Worm (Caenorhabditis elegans) whole organism, L4/young adult: ENCODE measurements around the gene C08F11.10.
"Not testable (repeated sequence)": the region's sequence is repeated elsewhere in the genome, so short reads cannot be mapped to it uniquely, and the experiment has no call there.

Experiments used
- W03F9.2 ChIP-seq: fragments of 150-350 bp; optimal IDR thresholded peaks from 2 replicates; lab custom pipeline; 2014; ENCODE audit warnings: missing biosample characterization, missing genetic modification characterization
- dao-5 ChIP-seq: sonication (generic microtip); optimal IDR thresholded peaks from 2 replicates; lab custom pipeline; 2016; ENCODE audit warnings: missing genotype, missing genetic modification characterization, moderate library complexity, missing compliant biosample characterization
- him-1 ChIP-seq: sonication (generic microtip); optimal IDR thresholded peaks from 2 replicates; lab custom pipeline; 2016; ENCODE audit warnings: missing genotype, missing genetic modification reagents, missing genetic modification characterization, missing compliant biosample characterization

C08F11.10 gene

DNA sequence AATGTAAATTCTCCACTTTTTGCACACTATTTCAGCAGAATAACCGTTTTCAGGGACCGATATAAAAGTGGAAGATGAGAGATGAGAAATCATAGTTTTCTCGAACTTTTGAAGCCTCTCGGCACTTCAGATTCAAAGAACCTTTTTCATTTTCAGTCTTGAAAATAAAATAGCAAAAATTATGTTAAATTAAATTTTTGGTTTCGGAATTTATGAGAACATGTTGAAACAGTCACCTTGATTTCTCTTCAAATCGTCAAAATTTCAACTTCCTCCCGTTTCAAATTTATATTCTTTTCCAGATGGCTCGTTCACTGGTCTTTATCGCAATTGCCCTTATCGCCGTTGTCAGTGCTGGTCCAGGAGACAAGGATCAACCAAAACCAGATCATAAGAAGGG lies 29.6 kb upstream of the C08F11.10 start, which contains the start of gene srlf-26:
Gene srlf-26 (plus strand): TSS at position 301 of the 400 bp plus-strand sequence.
- TF ChIP-seq him-1 (tag; lab: Kevin White, UChicago) (no peak), dao-5 (no peak), W03F9.2 (tag; lab: Kevin White, UChicago) (no peak)

DNA sequence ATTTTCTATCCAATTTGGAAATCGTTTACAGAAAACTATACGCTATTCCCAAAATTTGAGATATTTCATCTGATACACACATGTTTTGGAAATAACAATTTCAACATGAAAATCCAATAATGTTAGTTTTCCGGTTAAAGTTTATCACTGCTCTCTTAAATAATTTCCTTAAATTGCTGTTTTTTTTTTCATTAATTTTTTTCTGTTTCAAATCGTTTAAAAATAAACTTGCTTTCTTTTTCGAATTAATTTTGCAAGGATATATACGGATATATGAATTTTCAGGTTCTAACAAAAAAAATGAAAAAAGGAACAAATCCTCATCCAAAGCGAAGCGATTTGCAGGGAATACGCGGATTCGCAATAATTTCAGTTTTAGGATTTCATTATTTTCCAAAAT lies 24.5 kb upstream of the C08F11.10 start, which contains the start of gene oac-48:
Gene oac-48 (plus strand): TSS at position 301 of the 400 bp plus-strand sequence.
- no peak for TF ChIP-seq him-1 (tag; lab: Kevin White, UChicago)
- no peak for TF ChIP-seq dao-5
- no peak for TF ChIP-seq W03F9.2 (tag; lab: Kevin White, UChicago)

DNA sequence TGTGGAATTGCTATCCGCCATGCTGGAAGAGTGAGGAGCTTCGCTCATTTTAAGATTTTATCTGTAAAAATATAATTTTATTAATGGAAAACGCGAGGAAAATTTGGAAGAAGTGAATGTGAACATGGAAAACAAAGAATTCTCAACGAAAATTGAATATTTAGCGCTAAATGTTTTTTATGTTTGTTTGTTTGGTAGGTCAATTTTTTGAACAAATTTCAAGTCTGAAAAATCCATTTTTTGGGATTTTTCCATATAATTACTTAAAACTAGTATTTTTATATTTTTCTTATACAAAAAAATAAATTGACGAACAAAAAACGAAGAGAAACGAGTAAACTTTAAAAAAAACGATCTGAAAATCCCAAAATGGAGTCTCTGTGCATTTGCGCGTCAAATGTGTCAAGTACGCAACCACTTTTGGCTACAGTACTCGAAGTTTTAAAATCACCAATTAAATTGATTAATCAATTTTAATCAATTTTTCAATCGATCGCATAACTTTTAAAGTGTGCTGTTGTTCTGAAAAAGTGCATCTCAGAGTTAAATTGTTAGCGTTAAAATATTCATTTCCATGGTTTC lies 17.9 kb upstream of the C08F11.10 start, which contains the start of gene fbxa-215:
Gene fbxa-215 (minus strand): TSS at position 61 of the 582 bp plus-strand sequence.
- TF ChIP-seq him-1 (tag; lab: Kevin White, UChicago), result no peak
- no peak for TF ChIP-seq W03F9.2 (tag; lab: Kevin White, UChicago)
- no peak for TF ChIP-seq dao-5

DNA sequence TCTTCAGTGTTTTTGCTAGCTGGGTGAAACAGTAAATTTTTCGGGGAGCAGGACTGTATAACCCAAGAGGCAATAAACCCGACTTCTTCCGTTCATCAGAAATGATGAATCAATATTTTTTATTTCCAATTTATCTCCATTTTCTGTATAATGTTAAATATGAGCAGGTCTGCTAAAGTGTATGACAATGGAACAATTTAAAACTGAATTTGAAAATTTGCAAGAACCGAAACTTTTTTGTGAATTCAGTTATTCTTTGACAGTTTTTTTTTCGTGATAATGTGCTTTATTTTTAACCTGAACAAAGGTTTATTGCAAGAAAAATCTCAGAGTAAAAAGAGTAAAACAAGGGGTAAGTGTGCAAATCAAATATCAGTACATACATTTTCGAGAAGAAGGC lies 16.0 kb upstream of the C08F11.10 start:
- no peak for TF ChIP-seq him-1 (tag; lab: Kevin White, UChicago)
- TF ChIP-seq W03F9.2 (tag; lab: Kevin White, UChicago), result no peak
- no peak for TF ChIP-seq dao-5

DNA sequence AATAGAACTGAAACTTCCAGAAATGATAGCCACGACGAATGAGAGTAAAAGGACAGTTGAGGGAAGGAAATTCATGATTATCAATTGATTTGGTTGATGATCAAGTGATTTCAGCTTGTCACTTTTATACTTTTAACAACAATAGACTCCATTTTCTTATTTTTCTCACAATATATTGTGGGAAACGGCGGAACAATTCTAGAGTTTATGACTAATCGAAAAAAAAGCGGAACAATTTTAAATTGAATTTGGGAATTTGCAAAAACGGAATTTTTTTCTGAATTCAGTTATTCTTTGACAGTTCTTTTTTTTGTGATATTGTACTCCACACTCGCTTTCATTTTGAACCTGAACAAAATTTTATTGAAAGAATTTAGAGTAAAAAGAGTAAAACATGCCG lies 15.1 kb upstream of the C08F11.10 start, which contains the start of gene Y45F10C.4:
Gene Y45F10C.4 (minus strand): TSS at position 101 of the 400 bp plus-strand sequence.
- TF ChIP-seq him-1 (tag; lab: Kevin White, UChicago), result no peak
- TF ChIP-seq W03F9.2 (tag; lab: Kevin White, UChicago), result no peak
- TF ChIP-seq dao-5, result no peak

DNA sequence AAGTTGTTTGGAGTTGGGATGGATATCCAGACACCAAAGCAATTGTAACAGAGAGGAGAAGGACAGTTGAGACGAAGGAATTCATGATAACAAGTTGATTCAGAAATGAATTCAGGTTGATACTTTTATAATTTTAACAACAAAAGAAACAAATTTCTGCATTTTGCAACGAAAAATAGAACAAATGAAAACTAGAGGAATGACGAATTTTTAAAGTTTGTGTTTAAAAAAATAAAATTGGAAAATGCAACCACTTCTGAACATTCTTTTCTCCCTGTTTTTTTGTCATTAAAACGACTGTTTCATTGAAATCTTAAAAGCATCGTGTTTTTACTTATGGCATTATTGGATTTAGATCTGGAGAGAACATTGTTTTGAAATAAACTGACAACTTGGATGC lies 13.5 kb upstream of the C08F11.10 start, which contains the start of gene Y45F10C.2:
Gene Y45F10C.2 (minus strand): TSS at position 101 of the 400 bp plus-strand sequence.
- not testable (repeated sequence) for TF ChIP-seq dao-5; W03F9.2 (tag; lab: Kevin White, UChicago); him-1 (tag; lab: Kevin White, UChicago)

DNA sequence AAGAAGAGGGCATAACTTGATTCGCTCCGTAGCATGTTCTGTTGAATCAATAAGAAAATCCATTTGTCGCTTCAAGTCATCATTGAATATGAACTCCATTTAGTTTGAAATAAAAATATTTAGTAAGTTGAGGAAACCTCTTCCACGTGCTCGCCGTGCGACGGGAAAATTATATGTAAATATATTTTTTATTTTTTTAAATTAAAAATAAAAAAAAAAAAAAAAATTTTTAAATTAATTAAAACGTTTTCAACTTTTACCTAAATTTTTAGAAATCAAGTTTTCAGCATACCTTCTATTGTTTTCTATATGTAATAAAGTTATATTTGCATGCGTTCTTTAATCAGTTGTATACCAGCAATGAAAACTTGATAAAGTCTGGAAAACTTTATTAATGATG lies 10.4 kb upstream of the C08F11.10 start, which contains the start of gene Y45F10C.1:
Gene Y45F10C.1 (minus strand): TSS at position 101 of the 400 bp plus-strand sequence.
- not testable (repeated sequence) for TF ChIP-seq him-1 (tag; lab: Kevin White, UChicago); W03F9.2 (tag; lab: Kevin White, UChicago); dao-5

DNA sequence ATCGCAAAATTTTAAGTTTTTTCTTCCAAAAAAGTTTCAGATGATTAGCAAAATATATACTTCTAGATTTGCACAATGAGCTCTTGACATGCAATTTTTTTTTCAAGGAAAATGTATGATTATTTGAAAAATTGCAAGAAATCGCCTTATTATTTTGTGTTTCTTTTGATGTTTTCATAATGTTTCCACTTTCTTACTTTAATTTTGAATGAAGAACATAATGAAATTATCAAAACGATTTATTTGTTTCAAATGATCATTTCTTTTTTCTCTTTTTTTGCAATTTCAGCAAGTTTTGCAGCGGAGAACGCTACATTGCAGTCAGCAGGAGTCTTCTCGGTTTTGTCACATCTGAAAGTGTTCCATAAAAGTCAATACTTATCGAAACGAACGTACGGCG lies 3.0 kb upstream of the C08F11.10 start, which contains the start of gene Y45F10C.6:
Gene Y45F10C.6 (plus strand): TSS at position 301 of the 400 bp plus-strand sequence.
- TF ChIP-seq dao-5; him-1 (tag; lab: Kevin White, UChicago); W03F9.2 (tag; lab: Kevin White, UChicago): not testable (repeated sequence)

DNA sequence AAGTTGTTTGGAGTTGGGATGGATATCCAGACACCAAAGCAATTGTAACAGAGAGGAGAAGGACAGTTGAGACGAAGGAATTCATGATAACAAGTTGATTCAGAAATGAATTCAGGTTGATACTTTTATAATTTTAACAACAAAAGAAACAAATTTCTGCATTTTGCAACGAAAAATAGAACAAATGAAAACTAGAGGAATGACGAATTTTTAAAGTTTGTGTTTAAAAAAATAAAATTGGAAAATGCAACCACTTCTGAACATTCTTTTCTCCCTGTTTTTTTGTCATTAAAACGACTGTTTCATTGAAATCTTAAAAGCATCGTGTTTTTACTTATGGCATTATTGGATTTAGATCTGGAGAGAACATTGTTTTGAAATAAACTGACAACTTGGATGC lies 2.4 kb upstream of the C08F11.10 start, which contains the start of gene C08F11.12:
Gene C08F11.12 (minus strand): TSS at position 101 of the 400 bp plus-strand sequence.
- TF ChIP-seq W03F9.2 (tag; lab: Kevin White, UChicago); him-1 (tag; lab: Kevin White, UChicago); dao-5: not testable (repeated sequence)

DNA sequence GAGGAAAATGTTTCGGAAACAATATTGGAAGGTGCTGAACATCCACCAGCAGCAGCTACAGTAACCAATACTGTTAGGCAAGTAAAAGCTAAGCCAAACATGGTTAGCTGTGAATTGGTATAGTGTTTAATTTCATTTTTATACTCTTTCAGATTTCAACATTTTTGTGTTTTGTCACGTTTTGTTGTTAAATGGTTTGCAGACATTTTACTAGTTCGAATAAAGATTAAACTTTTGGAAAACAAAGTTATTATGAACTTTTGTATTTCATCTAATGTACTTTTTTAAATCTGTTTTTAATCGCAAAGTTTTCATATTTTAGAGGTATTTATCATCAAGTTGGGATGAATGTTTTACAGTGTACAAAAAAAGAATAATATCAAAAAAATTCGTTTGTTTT lies 1.2 kb upstream of the C08F11.10 start, which contains the start of gene C08F11.17:
Gene C08F11.17 (minus strand): TSS at position 101 of the 400 bp plus-strand sequence.
- no peak for TF ChIP-seq him-1 (tag; lab: Kevin White, UChicago)

DNA sequence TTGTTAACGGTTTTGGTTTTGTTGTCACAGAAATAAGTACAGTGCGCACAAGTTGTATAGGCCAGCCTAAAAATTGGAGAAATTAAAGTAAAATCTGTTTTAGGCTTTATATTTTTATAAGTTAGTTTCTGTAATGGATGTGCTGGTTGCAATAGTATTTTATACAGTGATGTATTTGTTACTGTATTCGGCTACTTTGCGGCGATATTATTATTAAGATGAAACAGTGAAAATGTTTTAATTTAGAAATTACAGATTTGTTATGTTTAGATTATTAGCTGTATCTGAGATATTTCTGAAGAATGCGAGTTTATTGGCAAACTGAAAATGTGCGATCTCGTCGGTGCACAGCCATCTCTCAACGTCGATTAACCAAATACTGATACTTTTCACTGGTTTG lies 1.5 kb downstream of the C08F11.10 start, which contains the start of gene ule-4:
Gene ule-4 (minus strand): TSS at position 101 of the 400 bp plus-strand sequence.
- TF ChIP-seq W03F9.2 (tag; lab: Kevin White, UChicago) (no peak), dao-5 (no peak), him-1 (tag; lab: Kevin White, UChicago) (no peak)

DNA sequence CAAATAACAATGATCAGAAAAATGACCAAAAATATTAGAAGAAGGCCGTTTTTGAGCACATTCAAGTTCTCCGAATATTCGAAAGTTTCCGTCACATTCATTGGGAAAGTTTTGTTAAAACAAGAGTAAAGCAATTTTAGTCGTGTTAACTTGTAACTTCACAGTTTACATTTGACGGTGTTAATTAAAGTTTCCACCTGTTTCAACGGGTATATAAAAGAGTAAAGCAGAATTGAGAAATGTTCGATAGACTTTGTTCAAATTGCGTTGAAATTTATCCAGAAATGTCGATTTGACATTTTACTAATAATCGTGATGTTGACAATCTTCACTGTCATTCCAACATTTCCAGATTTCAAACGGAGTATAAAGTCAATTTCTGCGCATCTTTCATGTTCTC lies 3.2 kb downstream of the C08F11.10 start, which contains the start of gene srz-29:
Gene srz-29 (minus strand): TSS at position 101 of the 400 bp plus-strand sequence.
- TF ChIP-seq dao-5 (no peak), him-1 (tag; lab: Kevin White, UChicago) (no peak), W03F9.2 (tag; lab: Kevin White, UChicago) (no peak)

DNA sequence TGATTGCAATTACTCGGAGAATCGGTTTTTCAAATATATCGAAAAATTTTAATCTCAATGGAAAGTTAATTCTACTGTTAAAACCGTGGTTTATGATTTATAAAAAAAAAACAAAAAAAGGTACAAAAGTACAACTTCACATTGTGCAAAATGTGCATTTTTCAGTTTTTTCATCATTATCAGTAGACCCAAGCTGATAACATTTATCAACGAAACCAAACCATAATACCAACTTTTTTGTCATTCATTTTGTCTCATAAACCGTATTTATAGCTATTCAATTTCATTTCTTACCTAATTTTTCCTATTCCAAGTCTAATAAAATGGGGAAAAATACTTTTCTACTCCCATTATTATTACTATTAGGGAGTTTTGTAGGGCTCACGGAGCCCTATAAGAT lies 10.0 kb downstream of the C08F11.10 start, which contains the start of gene ugt-22:
Gene ugt-22 (plus strand): TSS at position 234 of the 400 bp plus-strand sequence.
- TF ChIP-seq dao-5, result no peak
- no peak for TF ChIP-seq W03F9.2 (tag; lab: Kevin White, UChicago)
- TF ChIP-seq him-1 (tag; lab: Kevin White, UChicago), result no peak

DNA sequence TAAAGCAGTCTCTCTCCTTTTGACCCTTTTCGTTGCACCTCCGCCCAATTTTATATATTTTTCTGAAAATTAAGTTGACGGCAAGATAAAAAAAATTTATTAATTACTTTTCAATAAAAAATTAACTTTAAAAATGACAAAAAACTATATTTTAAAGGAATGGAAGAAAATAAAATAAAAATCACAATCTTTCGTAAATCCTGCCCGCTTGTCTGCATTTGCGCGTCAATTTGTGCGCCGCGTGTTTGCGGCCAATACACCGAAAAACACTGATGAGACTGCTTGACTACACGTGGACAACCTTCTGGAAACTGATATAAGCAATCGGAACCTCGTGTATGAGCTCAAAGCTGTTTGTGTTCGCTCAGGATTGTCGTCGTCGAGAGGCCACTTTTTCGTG lies 12.1 kb downstream of the C08F11.10 start, which contains the start of gene C08F11.7:
Gene C08F11.7 (plus strand): TSS at position 301 of the 400 bp plus-strand sequence.
- no peak for TF ChIP-seq W03F9.2 (tag; lab: Kevin White, UChicago)
- no peak for TF ChIP-seq him-1 (tag; lab: Kevin White, UChicago)
- no peak for TF ChIP-seq dao-5
